Fruit fly (Drosophila melanogaster) whole organism, embryonic: ENCODE data around the gene RpS7.

Source experiments
- Asciz ChIP-seq: fragments of 200-800 bp; sonication (Bioruptor generic); optimal IDR thresholded peaks from 2 replicates; lab custom pipeline; 2017; ENCODE audit warnings: missing biosample characterization, mild to moderate bottlenecking, missing genetic modification characterization, missing genetic modification reagents
- CG10267 ChIP-seq: fragments of 200-800 bp; sonication (Bioruptor generic); optimal IDR thresholded peaks from 2 replicates; lab custom pipeline; 2018; ENCODE audit warnings: missing biosample characterization, mild to moderate bottlenecking, missing genetic modification characterization, moderate library complexity
- CG10462 ChIP-seq: fragments of 200-800 bp; sonication (Bioruptor generic); optimal IDR thresholded peaks from 2 replicates; lab custom pipeline; 2016; ENCODE audit warnings: missing biosample characterization, missing genetic modification characterization
- CG13123 ChIP-seq: fragments of 200-800 bp; sonication (Bioruptor generic); optimal IDR thresholded peaks from 2 replicates; lab custom pipeline; 2016; ENCODE audit warnings: missing biosample characterization, missing genetic modification characterization
- CG15073 ChIP-seq: fragments of 200-800 bp; sonication (Bioruptor generic); optimal IDR thresholded peaks from 2 replicates; lab custom pipeline; 2016; ENCODE audit warnings: missing biosample characterization, missing genetic modification characterization
- CG17328 ChIP-seq: fragments of 200-800 bp; sonication (Bioruptor generic); IDR thresholded peaks from 2 replicates; pipeline ENCODE4 v1.3.6; 2022; ENCODE audit warnings: missing biosample characterization, missing genetic modification characterization
- CG17568 ChIP-seq: fragments of 200-800 bp; sonication (Bioruptor generic); optimal IDR thresholded peaks from 2 replicates; lab custom pipeline; 2018; ENCODE audit warnings: missing biosample characterization, mild to moderate bottlenecking, missing genetic modification characterization, moderate library complexity
- CG18262 ChIP-seq: fragments of 200-800 bp; optimal IDR thresholded peaks from 3 replicates; lab custom pipeline; 2019; ENCODE audit warnings: missing biosample characterization, mild to moderate bottlenecking, missing genetic modification characterization, moderate library complexity
- CG18599 ChIP-seq: fragments of 200-800 bp; sonication (Bioruptor generic); optimal IDR thresholded peaks from 3 replicates; lab custom pipeline; 2017; ENCODE audit warnings: missing biosample characterization, missing genetic modification characterization, mild to moderate bottlenecking, moderate library complexity, missing genetic modification reagents
- CG2129 ChIP-seq: fragments of 200-800 bp; sonication (Bioruptor generic); IDR thresholded peaks from 2 replicates; pipeline ENCODE4 v1.3.6; 2022; ENCODE audit warnings: missing biosample characterization, missing genetic modification characterization; ENCODE audit not compliant: partially characterized antibody
- CG2678 ChIP-seq: fragments of 200-800 bp; sonication (Bioruptor generic); optimal IDR thresholded peaks from 3 replicates; lab custom pipeline; 2019; ENCODE audit warnings: missing biosample characterization, mild to moderate bottlenecking, missing genetic modification characterization, moderate library complexity
- CG2712 ChIP-seq: fragments of 200-800 bp; optimal IDR thresholded peaks from 3 replicates; lab custom pipeline; 2019; ENCODE audit warnings: missing biosample characterization, mild to moderate bottlenecking, missing genetic modification characterization, moderate library complexity
- CG31224 ChIP-seq: fragments of 200-800 bp; sonication (Bioruptor generic); IDR thresholded peaks from 2 replicates; pipeline ENCODE4 v1.3.6; 2022; ENCODE audit warnings: missing biosample characterization, missing genetic modification characterization
- CG34224 ChIP-seq: fragments of 200-800 bp; sonication (Bioruptor generic); IDR thresholded peaks from 3 replicates; pipeline ENCODE4 v1.3.6; 2022; ENCODE audit warnings: missing biosample characterization, missing genetic modification characterization; ENCODE audit not compliant: partially characterized antibody
- CG3726 ChIP-seq: fragments of 200-800 bp; sonication (Bioruptor generic); IDR thresholded peaks from 3 replicates; pipeline ENCODE4, ENCODE4 v1.3.6; 2022; ENCODE audit warnings: missing biosample characterization, missing genetic modification characterization
- CG42726 ChIP-seq: fragments of 200-800 bp; sonication (Bioruptor generic); IDR thresholded peaks from 2 replicates; pipeline ENCODE4 v1.3.6; 2022; ENCODE audit warnings: missing biosample characterization, missing genetic modification characterization; ENCODE audit not compliant: partially characterized antibody
- CG5180 ChIP-seq: fragments of 200-800 bp; sonication (Bioruptor generic); optimal IDR thresholded peaks from 3 replicates; lab custom pipeline; 2017; ENCODE audit warnings: missing biosample characterization, missing genetic modification characterization, mild to moderate bottlenecking, moderate library complexity, missing genetic modification reagents
- CG6272 ChIP-seq: fragments of 200-800 bp; sonication (Bioruptor generic); IDR thresholded peaks from 2 replicates; pipeline ENCODE4 v1.3.6; 2022; ENCODE audit warnings: missing biosample characterization, missing genetic modification characterization
- CG7271 ChIP-seq: fragments of 200-800 bp; sonication (Bioruptor generic); optimal IDR thresholded peaks from 2 replicates; lab custom pipeline; 2018; ENCODE audit warnings: missing biosample characterization, mild to moderate bottlenecking, missing genetic modification characterization, moderate library complexity
- CG9437 ChIP-seq: fragments of 200-800 bp; sonication (Bioruptor generic); optimal IDR thresholded peaks from 2 replicates; lab custom pipeline; 2018; ENCODE audit warnings: missing biosample characterization, mild to moderate bottlenecking, missing genetic modification characterization
- D ChIP-seq, 2 experiments: fragments of 200-800 bp in 1 of 2; fragments of >200 bp in 1 of 2; sonication (Bioruptor generic) in 1 of 2; optimal IDR thresholded peaks; 2 replicates in 1 of 2; 3 replicates in 1 of 2; lab custom pipeline; 2017; ENCODE audit warnings: mild to moderate bottlenecking in 1 of 2, missing biosample characterization in 1 of 2, missing genetic modification characterization in 1 of 2, missing genetic modification reagents in 1 of 2
- D19A ChIP-seq: fragments of 200-800 bp; optimal IDR thresholded peaks from 3 replicates; lab custom pipeline; 2019; ENCODE audit warnings: missing biosample characterization, mild to moderate bottlenecking, missing genetic modification characterization, moderate library complexity
- Ets97D ChIP-seq: fragments of 200-800 bp; sonication (Bioruptor generic); optimal IDR thresholded peaks from 3 replicates; lab custom pipeline; 2016; ENCODE audit warnings: missing biosample characterization, missing genetic modification characterization
- HLH3B ChIP-seq: fragments of 200-800 bp; sonication (Bioruptor generic); IDR thresholded peaks from 2 replicates; pipeline ENCODE4 v1.3.6; 2022; ENCODE audit warnings: missing biosample characterization, missing genetic modification characterization
- PHDP ChIP-seq: fragments of 200-800 bp; sonication (Bioruptor generic); optimal IDR thresholded peaks from 3 replicates; lab custom pipeline; 2018; ENCODE audit warnings: missing biosample characterization, mild to moderate bottlenecking, missing genetic modification characterization, moderate library complexity
- Poxn ChIP-seq: fragments of 200-800 bp; sonication (Bioruptor generic); IDR thresholded peaks from 2 replicates; pipeline ENCODE4 v1.3.6; 2022; ENCODE audit warnings: missing biosample characterization, missing genetic modification characterization
- Sox102F ChIP-seq: fragments of 200-800 bp; sonication (Bioruptor generic); optimal IDR thresholded peaks from 2 replicates; lab custom pipeline; 2018; ENCODE audit warnings: missing biosample characterization, mild to moderate bottlenecking, missing genetic modification characterization, moderate library complexity
- Xrp1 ChIP-seq: fragments of 200-800 bp; sonication (Bioruptor generic); IDR thresholded peaks from 2 replicates; pipeline ENCODE4 v1.3.6; 2022; ENCODE audit warnings: missing biosample characterization, missing genetic modification characterization
- abd-A ChIP-seq: fragments of 200-800 bp; sonication (Bioruptor generic); optimal IDR thresholded peaks from 3 replicates; lab custom pipeline; 2019; ENCODE audit warnings: missing biosample characterization, mild to moderate bottlenecking, missing genetic modification characterization, moderate library complexity
- bcd ChIP-seq: fragments of 200-800 bp; sonication (Bioruptor generic); optimal IDR thresholded peaks from 2 replicates; lab custom pipeline; 2017; ENCODE audit warnings: missing biosample characterization, mild to moderate bottlenecking, missing genetic modification characterization
- bsh ChIP-seq, 2 experiments: fragments of 200-800 bp; sonication (Bioruptor generic); optimal IDR thresholded peaks; 2 replicates each; lab custom pipeline; 2017 to 2018; ENCODE audit warnings: mild to moderate bottlenecking in 2 of 2, missing biosample characterization in 2 of 2, missing genetic modification characterization in 2 of 2, moderate library complexity in 1 of 2
- chn ChIP-seq: fragments of 200-800 bp; sonication (Bioruptor generic); optimal IDR thresholded peaks from 2 replicates; lab custom pipeline; 2016; ENCODE audit warnings: missing biosample characterization, missing genetic modification characterization
- ci ChIP-seq: fragments of 200-800 bp; sonication (Bioruptor generic); IDR thresholded peaks from 3 replicates; pipeline ENCODE4 v1.3.6; 2022; ENCODE audit warnings: missing biosample characterization, missing genetic modification characterization
- croc ChIP-seq: fragments of 200-800 bp; sonication (Bioruptor generic); conservative IDR thresholded peaks from 3 replicates; pipeline ENCODE4 v1.3.6; 2022; ENCODE audit warnings: missing biosample characterization, missing genetic modification characterization
- dmrt99B ChIP-seq: fragments of 200-800 bp; sonication (Bioruptor generic); optimal IDR thresholded peaks from 2 replicates; lab custom pipeline; 2018; ENCODE audit warnings: missing biosample characterization, mild to moderate bottlenecking, missing genetic modification characterization, moderate library complexity
- dpn ChIP-seq, 2 experiments: fragments of 200-800 bp; sonication (Bioruptor generic); optimal IDR thresholded peaks; 3 replicates each; lab custom pipeline; 2016; ENCODE audit warnings: missing biosample characterization in 2 of 2, missing genetic modification characterization in 2 of 2
- h ChIP-seq: fragments of >200 bp; optimal IDR thresholded peaks from 2 replicates; lab custom pipeline; 2017
- hth ChIP-seq: fragments of >200 bp; optimal IDR thresholded peaks from 2 replicates; lab custom pipeline; 2017; ENCODE audit warnings: inconsistent platforms
- ind ChIP-seq: fragments of 200-800 bp; sonication (Bioruptor generic); optimal IDR thresholded peaks from 3 replicates; lab custom pipeline; 2016; ENCODE audit warnings: missing biosample characterization, missing genetic modification characterization
- kay ChIP-seq: fragments of 200-800 bp; sonication (Bioruptor generic); optimal IDR thresholded peaks from 2 replicates; lab custom pipeline; 2016; ENCODE audit warnings: missing biosample characterization, missing genetic modification characterization
- ken ChIP-seq: fragments of 200-800 bp; sonication (Bioruptor generic); IDR thresholded peaks from 3 replicates; pipeline ENCODE4 v1.3.6; 2022; ENCODE audit warnings: missing biosample characterization, missing genetic modification characterization
- onecut ChIP-seq: fragments of 200-800 bp; sonication (Bioruptor generic); IDR thresholded peaks from 2 replicates; pipeline ENCODE4 v1.3.6; 2022; ENCODE audit warnings: missing biosample characterization, missing genetic modification characterization
- phol ChIP-seq: fragments of 200-800 bp; sonication (Bioruptor generic); optimal IDR thresholded peaks from 3 replicates; lab custom pipeline; 2018; ENCODE audit warnings: missing biosample characterization, mild to moderate bottlenecking, missing genetic modification characterization, moderate library complexity
- ranshi ChIP-seq: fragments of 200-800 bp; sonication (Bioruptor generic); IDR thresholded peaks from 2 replicates; pipeline ENCODE4 v1.3.6; 2022; ENCODE audit warnings: missing biosample characterization, missing genetic modification characterization
- run ChIP-seq: fragments of 200-800 bp; sonication (Bioruptor generic); optimal IDR thresholded peaks from 3 replicates; lab custom pipeline; 2018; ENCODE audit warnings: missing biosample characterization, mild to moderate bottlenecking, missing genetic modification characterization
- seq ChIP-seq: fragments of 200-800 bp; sonication (Bioruptor generic); IDR thresholded peaks from 2 replicates; pipeline ENCODE4 v1.3.6; 2022; ENCODE audit warnings: missing biosample characterization, missing genetic modification characterization
- sim ChIP-seq: fragments of 200-800 bp; sonication (Bioruptor generic); IDR thresholded peaks from 2 replicates; pipeline ENCODE4 v1.3.6; 2022; ENCODE audit warnings: missing biosample characterization, missing genetic modification characterization
- slp2 ChIP-seq: fragments of 200-800 bp; sonication (Bioruptor generic); optimal IDR thresholded peaks from 2 replicates; lab custom pipeline; 2016; ENCODE audit warnings: missing biosample characterization, missing genetic modification characterization
- ssp ChIP-seq: fragments of 200-800 bp; sonication (Bioruptor generic); IDR thresholded peaks from 2 replicates; pipeline ENCODE4 v1.3.6; 2022; ENCODE audit warnings: missing biosample characterization, missing genetic modification characterization
- ttk ChIP-seq: fragments of 200-800 bp; sonication (Bioruptor generic); IDR thresholded peaks from 2 replicates; pipeline ENCODE4 v2.1.2; 2022; ENCODE audit warnings: missing biosample characterization, missing genetic modification characterization

Gene RpS7

dm6 chr3R:30235253-30235652, 26.4 kb upstream of the RpS7 start (continued):
- TF ChIP-seq CG10462 (GFP tag; lab: Kevin White, UChicago) (no peak), run (tag; lab: Kevin White, UChicago) (no peak), croc (GFP tag; lab: Robert Waterston, UW) (no peak), CG2129 (no peak), CG18262 (tag; lab: Kevin White, UChicago) (peak; percentile 44), sim (GFP tag; lab: Robert Waterston, UW) (no peak), CG34224 (GFP tag; lab: Robert Waterston, UW) (no peak), bsh (GFP tag; optimal IDR thresholded peaks at IDR 0.05; lab: Kevin White, UChicago) (peak in 1 of 2 experiments; percentile 56), CG6272 (no peak), abd-A (tag; lab: Kevin White, UChicago) (no peak), seq (GFP tag; lab: Robert Waterston, UW) (no peak), hth (lab: Kevin White, UChicago) (no peak), ranshi (GFP tag; lab: Robert Waterston, UW) (peak; percentile 53; the same call in 1 of the 2 replicates), CG18599 (peak; percentile 60), D19A (peak; percentile 29), HLH3B (GFP tag; lab: Robert Waterston, UW) (peak; percentile 57; the same call in 1 of the 2 replicates), h (lab: Kevin White, UChicago) (no peak), bcd (GFP tag; lab: Kevin White, UChicago) (peak; percentile 18), PHDP (tag; lab: Kevin White, UChicago) (peak; percentile 10), CG31224 (GFP tag; lab: Robert Waterston, UW) (0 out of 2 replicates have a peak, but pooled peaks have one; percentile 13), CG2678 (tag; lab: Kevin White, UChicago) (peak; percentile 64), ci (GFP tag; lab: Robert Waterston, UW) (peak; percentile 78; the same call in 2 of the 3 replicates), CG13123 (GFP tag; lab: Kevin White, UChicago) (no peak), Xrp1 (GFP tag; lab: Robert Waterston, UW) (peak; percentile 68; the same call in 1 of the 2 replicates), kay (GFP tag; lab: Kevin White, UChicago) (no peak), CG17568 (no peak), ssp (peak; percentile 19; the same call in 1 of the 2 replicates), Poxn (GFP tag; lab: Robert Waterston, UW) (no peak), ttk (GFP tag; lab: Robert Waterston, UW) (peak; percentile 30; the same call in 1 of the 2 replicates), Ets97D (GFP tag; lab: Kevin White, UChicago) (no peak), D (optimal IDR thresholded peaks at IDR 0.05; lab: Kevin White, UChicago) (no peak), D (GFP tag; optimal IDR thresholded peaks at IDR 0.05; lab: Kevin White, UChicago) (peak; percentile 8), dmrt99B (peak; percentile 60), CG42726 (no peak), CG17328 (GFP tag; lab: Robert Waterston, UW) (peak; percentile 46; the same call in 1 of the 2 replicates), phol (tag; lab: Kevin White, UChicago) (peak; percentile 47), CG10267 (tag; lab: Kevin White, UChicago) (peak; percentile 6), chn (GFP tag; lab: Kevin White, UChicago) (no peak), onecut (GFP tag; lab: Robert Waterston, UW) (peak; percentile 40; the same call in 1 of the 2 replicates), ken (GFP tag; lab: Robert Waterston, UW) (0 out of 3 replicates have a peak, but pooled peaks have one; percentile 32), CG3726 (GFP tag; lab: Robert Waterston, UW) (no peak), CG5180 (GFP tag; lab: Kevin White, UChicago) (no peak), CG7271 (tag; lab: Kevin White, UChicago) (no peak), Asciz (GFP tag; lab: Kevin White, UChicago) (peak; percentile 23), CG9437 (GFP tag; lab: Kevin White, UChicago) (peak; percentile 2), Sox102F (peak; percentile 45), CG2712 (tag; lab: Kevin White, UChicago) (peak; percentile 40), ind (peak; percentile 8), dpn (GFP tag; optimal IDR thresholded peaks at IDR 0.05; lab: Kevin White, UChicago) (peak in 1 of 2 experiments; percentile 29), CG15073 (GFP tag; lab: Kevin White, UChicago) (no peak), slp2 (GFP tag; lab: Kevin White, UChicago) (no peak)
